Worm (Caenorhabditis elegans) whole organism, late embryonic: ENCODE measurements around the gene C13G5.2.

Experiments used
- ama-1 ChIP-seq: fragments of 150-350 bp; optimal IDR thresholded peaks from 2 replicates; lab custom pipeline; 2014
- ceh-9 ChIP-seq: sonication (generic microtip); optimal IDR thresholded peaks from 2 replicates; lab custom pipeline; 2016; ENCODE audit warnings: mild to moderate bottlenecking, missing genetic modification characterization, inconsistent platforms, missing compliant biosample characterization
- fkh-10 ChIP-seq: fragments of 150-350 bp; optimal IDR thresholded peaks from 2 replicates; lab custom pipeline; 2014; ENCODE audit warnings: missing biosample characterization, missing genetic modification reagents, missing genetic modification characterization

DNA sequence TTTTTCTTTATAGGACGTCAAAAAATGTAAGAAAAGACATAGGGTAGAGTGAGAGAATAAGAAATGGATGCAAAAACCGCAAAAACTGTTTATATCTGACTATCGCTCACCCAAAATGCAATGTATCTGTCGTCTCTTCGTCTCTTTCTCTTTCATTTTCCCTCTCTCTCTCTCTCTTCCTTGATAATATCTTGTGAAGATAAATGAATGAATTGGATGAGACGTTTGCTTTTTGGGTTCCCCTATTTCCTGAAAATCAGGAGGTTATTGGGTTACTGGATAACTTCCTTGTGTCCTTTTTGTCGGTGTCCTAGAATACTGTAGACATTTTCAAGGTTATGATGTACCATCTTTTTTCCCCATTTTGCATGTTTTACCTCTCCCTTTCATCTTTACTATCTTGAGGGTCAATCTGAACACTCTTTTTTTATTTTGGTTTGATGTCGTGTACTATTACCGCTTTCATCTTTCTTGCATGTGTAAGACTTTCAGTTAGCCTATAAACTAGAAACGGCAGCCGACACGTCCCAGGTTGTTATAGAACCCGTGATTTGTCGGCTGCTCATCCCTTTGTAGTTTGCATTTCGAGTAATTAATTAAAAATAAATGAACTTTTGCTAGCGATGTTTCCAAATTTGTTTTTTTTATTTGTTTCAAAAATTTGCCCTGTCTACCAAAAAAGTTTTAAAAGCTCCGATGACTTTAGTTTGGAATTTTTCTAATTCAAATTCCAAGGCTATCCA lies 42.7 kb downstream of the C13G5.2 start:
- no peak for TF ChIP-seq ceh-9 (tag; lab: Kevin White, UChicago)
- no peak for TF ChIP-seq ama-1 (lab: Kevin White, UChicago)
- TF ChIP-seq fkh-10, result no peak
